Worm (Caenorhabditis elegans) whole organism, L4 larva: ENCODE measurements around the gene rga-4.

ENCODE experiments used
- lin-15B ChIP-seq: fragments of 150-350 bp; sonication (generic microtip); optimal IDR thresholded peaks from 3 replicates; lab custom pipeline; 2014; ENCODE audit warnings: missing biosample characterization, missing genetic modification characterization
- lin-39 ChIP-seq: fragments of 150-350 bp; optimal IDR thresholded peaks from 2 replicates; lab custom pipeline; 2014; ENCODE audit warnings: missing biosample characterization, missing genetic modification reagents, missing genetic modification characterization
- pha-4 ChIP-seq, 2 experiments: fragments of 150-350 bp in 1 of 2; fragments of 200-800 bp in 1 of 2; sonication (Bioruptor generic) in 1 of 2; IDR thresholded peaks in 1 of 2; optimal IDR thresholded peaks in 1 of 2; 2 replicates each; pipeline versions ENCODE4 v1.3.6 to Lab custom; 2014 to 2022; ENCODE audit warnings: missing genetic modification characterization in 2 of 2, missing genetic modification reagents in 2 of 2, missing biosample characterization in 1 of 2, missing compliant biosample characterization in 1 of 2

DNA sequence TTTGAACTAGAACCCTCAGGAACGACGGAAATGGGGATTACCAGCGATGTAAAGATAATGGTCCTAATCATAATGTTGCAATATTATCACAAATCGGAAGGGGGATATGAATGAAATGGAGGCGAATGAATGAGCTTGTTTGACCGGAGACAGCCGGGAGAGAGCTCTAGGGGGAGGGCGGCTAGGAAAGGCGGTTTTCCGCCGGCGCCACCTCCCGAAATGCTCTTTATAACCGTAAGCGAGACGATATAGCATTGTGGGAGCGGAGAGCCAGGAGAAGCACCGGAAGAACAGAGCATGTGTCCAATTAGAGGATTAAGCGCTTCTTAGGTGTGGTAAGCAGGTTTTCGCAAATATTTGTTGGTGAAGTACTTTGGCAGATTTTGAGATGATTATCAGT, 42.5 kb upstream of the rga-4 start, which contains the start of gene R12A1.3:
- TF ChIP-seq lin-39 (tag; lab: Kevin White, UChicago) (no peak), lin-15B (tag; lab: Kevin White, UChicago) (no peak), pha-4 (GFP tag; IDR thresholded peaks at IDR 0.05; lab: Robert Waterston, UW) (no peak), pha-4 (tag; optimal IDR thresholded peaks at IDR 0.05; lab: Kevin White, UChicago) (no peak)
